Fruit fly (Drosophila melanogaster) whole organism, embryonic: ENCODE measurements around the gene Dmtn.

ENCODE experiments used
- Ada2b ChIP-seq: fragments of 200-800 bp; sonication (Bioruptor generic); IDR thresholded peaks from 2 replicates; pipeline ENCODE4 v1.3.6; 2022; ENCODE audit warnings: missing biosample characterization, missing genetic modification characterization
- Blimp-1 ChIP-seq: fragments of 200-800 bp; sonication (Bioruptor generic); optimal IDR thresholded peaks from 3 replicates; lab custom pipeline; 2018; ENCODE audit warnings: missing biosample characterization, missing genetic modification characterization, mild to moderate bottlenecking, moderate library complexity, missing genetic modification reagents
- CG10959 ChIP-seq: fragments of 200-800 bp; sonication (Bioruptor generic); IDR thresholded peaks from 2 replicates; pipeline ENCODE4 v1.3.6; 2022; ENCODE audit warnings: missing biosample characterization, missing genetic modification characterization
- CG11456 ChIP-seq: fragments of 200-800 bp; sonication (Bioruptor generic); IDR thresholded peaks from 3 replicates; pipeline ENCODE4 v1.3.6; 2022; ENCODE audit warnings: missing biosample characterization, missing genetic modification characterization
- CG12236 ChIP-seq: fragments of 200-800 bp; sonication (Bioruptor generic); optimal IDR thresholded peaks from 2 replicates; lab custom pipeline; 2016; ENCODE audit warnings: missing biosample characterization, missing genetic modification characterization
- CG14710 ChIP-seq: fragments of 200-800 bp; sonication (Bioruptor generic); optimal IDR thresholded peaks from 3 replicates; lab custom pipeline; 2019; ENCODE audit warnings: missing biosample characterization, mild to moderate bottlenecking, missing genetic modification characterization, moderate library complexity
- CG17186 ChIP-seq: fragments of 200-800 bp; sonication (Bioruptor generic); optimal IDR thresholded peaks from 3 replicates; lab custom pipeline; 2017; ENCODE audit warnings: missing biosample characterization, missing genetic modification reagents, missing genetic modification characterization
- CG17385 ChIP-seq: fragments of 200-800 bp; sonication (Bioruptor generic); optimal IDR thresholded peaks from 3 replicates; lab custom pipeline; 2018; ENCODE audit warnings: missing biosample characterization, mild to moderate bottlenecking, missing genetic modification characterization
- CG17829 ChIP-seq: fragments of 200-800 bp; optimal IDR thresholded peaks from 2 replicates; lab custom pipeline; 2019; ENCODE audit warnings: missing biosample characterization, mild to moderate bottlenecking, missing genetic modification characterization, moderate library complexity
- CG18011 ChIP-seq: fragments of 200-800 bp; sonication (Bioruptor generic); optimal IDR thresholded peaks from 2 replicates; lab custom pipeline; 2017; ENCODE audit warnings: missing biosample characterization, missing genetic modification characterization, mild to moderate bottlenecking, moderate library complexity, missing genotype
- CG18599 ChIP-seq: fragments of 200-800 bp; sonication (Bioruptor generic); optimal IDR thresholded peaks from 3 replicates; lab custom pipeline; 2017; ENCODE audit warnings: missing biosample characterization, missing genetic modification characterization, mild to moderate bottlenecking, moderate library complexity, missing genetic modification reagents
- CG2712 ChIP-seq: fragments of 200-800 bp; optimal IDR thresholded peaks from 3 replicates; lab custom pipeline; 2019; ENCODE audit warnings: missing biosample characterization, mild to moderate bottlenecking, missing genetic modification characterization, moderate library complexity
- CG2889 ChIP-seq: fragments of 200-800 bp; sonication (Bioruptor generic); IDR thresholded peaks from 3 replicates; pipeline ENCODE4 v1.3.6; 2022; ENCODE audit warnings: missing biosample characterization, missing genetic modification characterization
- CG30403 ChIP-seq: fragments of 200-800 bp; sonication (Bioruptor generic); optimal IDR thresholded peaks from 3 replicates; lab custom pipeline; 2016; ENCODE audit warnings: missing biosample characterization, missing genetic modification characterization
- CG31388 ChIP-seq: fragments of 200-800 bp; sonication (Bioruptor generic); optimal IDR thresholded peaks from 2 replicates; lab custom pipeline; 2016; ENCODE audit warnings: missing biosample characterization, missing genetic modification characterization
- CG31441 ChIP-seq: fragments of 200-800 bp; sonication (Bioruptor generic); IDR thresholded peaks from 2 replicates; pipeline ENCODE4 v1.3.6; 2022; ENCODE audit warnings: missing biosample characterization, missing genetic modification characterization
- CG4328 ChIP-seq: fragments of 200-800 bp; sonication (Bioruptor generic); optimal IDR thresholded peaks from 3 replicates; lab custom pipeline; 2017; ENCODE audit warnings: missing biosample characterization, missing genetic modification reagents, missing genetic modification characterization
- CG4707 ChIP-seq: fragments of 200-800 bp; sonication (Bioruptor generic); optimal IDR thresholded peaks from 2 replicates; lab custom pipeline; 2018; ENCODE audit warnings: missing biosample characterization, mild to moderate bottlenecking, missing genetic modification characterization, moderate library complexity
- CG6813 ChIP-seq: fragments of 200-800 bp; sonication (Bioruptor generic); optimal IDR thresholded peaks from 2 replicates; lab custom pipeline; 2017; ENCODE audit warnings: missing biosample characterization, missing genetic modification characterization, mild to moderate bottlenecking, moderate library complexity, missing genetic modification reagents
- CG9876 ChIP-seq: fragments of 200-800 bp; sonication (Bioruptor generic); optimal IDR thresholded peaks from 2 replicates; lab custom pipeline; 2016; ENCODE audit warnings: missing biosample characterization, missing genetic modification characterization
- CkIIα-i1 ChIP-seq: fragments of 200-800 bp; sonication (Bioruptor generic); IDR thresholded peaks from 2 replicates; pipeline ENCODE4 v1.3.6; 2022; ENCODE audit warnings: missing biosample characterization, missing genetic modification characterization
- Dbx ChIP-seq: fragments of 200-800 bp; sonication (Bioruptor generic); IDR thresholded peaks from 3 replicates; pipeline ENCODE4 v1.3.6; 2022; ENCODE audit warnings: missing biosample characterization, missing genetic modification characterization
- Eip74EF ChIP-seq, 2 experiments: fragments of 200-800 bp in 1 of 2; fragments of >200 bp in 1 of 2; sonication (Bioruptor generic) in 1 of 2; optimal IDR thresholded peaks; 2 replicates each; lab custom pipeline; 2017 to 2019; ENCODE audit warnings: missing biosample characterization in 2 of 2, missing genetic modification characterization in 2 of 2, mild to moderate bottlenecking in 1 of 2, moderate library complexity in 1 of 2
- Ets97D ChIP-seq: fragments of 200-800 bp; sonication (Bioruptor generic); optimal IDR thresholded peaks from 3 replicates; lab custom pipeline; 2016; ENCODE audit warnings: missing biosample characterization, missing genetic modification characterization
- Gug ChIP-seq: fragments of 200-800 bp; sonication (Bioruptor generic); IDR thresholded peaks from 4 replicates; pipeline ENCODE4 v1.3.6; 2022; ENCODE audit warnings: missing biosample characterization, missing genetic modification characterization
- Hand ChIP-seq: fragments of 200-800 bp; sonication (Bioruptor generic); optimal IDR thresholded peaks from 2 replicates; lab custom pipeline; 2017; ENCODE audit warnings: mild to moderate bottlenecking, missing biosample characterization, missing genetic modification reagents, missing genetic modification characterization
- NC2α ChIP-seq: fragments of 200-800 bp; sonication (Bioruptor generic); optimal IDR thresholded peaks from 2 replicates; lab custom pipeline; 2016; ENCODE audit warnings: missing biosample characterization, missing genetic modification characterization
- NFAT ChIP-seq: fragments of 200-800 bp; sonication (Bioruptor generic); IDR thresholded peaks from 2 replicates; pipeline ENCODE4 v1.3.6; 2022; ENCODE audit warnings: missing biosample characterization, missing genetic modification characterization
- Optix ChIP-seq: fragments of 200-800 bp; sonication (Bioruptor generic); IDR thresholded peaks from 3 replicates; pipeline ENCODE4 v1.3.6; 2022; ENCODE audit warnings: missing biosample characterization, missing genetic modification characterization
- Rfx ChIP-seq: fragments of 200-800 bp; sonication (Bioruptor generic); IDR thresholded peaks from 2 replicates; pipeline ENCODE4 v1.3.6; 2022; ENCODE audit warnings: missing biosample characterization, missing genetic modification characterization
- Ssrp ChIP-seq: fragments of 200-800 bp; sonication (Bioruptor generic); optimal IDR thresholded peaks from 2 replicates; lab custom pipeline; 2018; ENCODE audit warnings: missing biosample characterization, mild to moderate bottlenecking, missing genetic modification characterization, moderate library complexity
- bsh ChIP-seq, 2 experiments: fragments of 200-800 bp; sonication (Bioruptor generic); optimal IDR thresholded peaks; 2 replicates each; lab custom pipeline; 2017 to 2018; ENCODE audit warnings: mild to moderate bottlenecking in 2 of 2, missing biosample characterization in 2 of 2, missing genetic modification characterization in 2 of 2, moderate library complexity in 1 of 2
- chinmo ChIP-seq: fragments of 200-800 bp; sonication (Bioruptor generic); IDR thresholded peaks from 4 replicates; pipeline ENCODE4 v1.3.6; 2022; ENCODE audit warnings: missing biosample characterization, missing genetic modification characterization; ENCODE audit not compliant: partially characterized antibody
- chm ChIP-seq: fragments of 200-800 bp; sonication (Bioruptor generic); IDR thresholded peaks from 2 replicates; pipeline ENCODE4 v1.3.6; 2022; ENCODE audit warnings: missing biosample characterization, missing genetic modification characterization
- chn ChIP-seq: fragments of 200-800 bp; sonication (Bioruptor generic); optimal IDR thresholded peaks from 2 replicates; lab custom pipeline; 2016; ENCODE audit warnings: missing biosample characterization, missing genetic modification characterization
- ci ChIP-seq: fragments of 200-800 bp; sonication (Bioruptor generic); IDR thresholded peaks from 3 replicates; pipeline ENCODE4 v1.3.6; 2022; ENCODE audit warnings: missing biosample characterization, missing genetic modification characterization
- croc ChIP-seq: fragments of 200-800 bp; sonication (Bioruptor generic); conservative IDR thresholded peaks from 3 replicates; pipeline ENCODE4 v1.3.6; 2022; ENCODE audit warnings: missing biosample characterization, missing genetic modification characterization
- cwo ChIP-seq: fragments of 200-800 bp; sonication (Bioruptor generic); optimal IDR thresholded peaks from 3 replicates; lab custom pipeline; 2017; ENCODE audit warnings: missing biosample characterization, missing genetic modification characterization, mild to moderate bottlenecking, moderate library complexity, missing genetic modification reagents
- dmrt11E ChIP-seq: fragments of 200-800 bp; sonication (Bioruptor generic); optimal IDR thresholded peaks from 3 replicates; lab custom pipeline; 2018; ENCODE audit warnings: missing biosample characterization, mild to moderate bottlenecking, missing genetic modification characterization, moderate library complexity
- ham ChIP-seq: fragments of 200-800 bp; sonication (Bioruptor generic); IDR thresholded peaks from 2 replicates; pipeline ENCODE4 v1.3.6; 2022; ENCODE audit warnings: missing biosample characterization, missing genetic modification characterization
- kay ChIP-seq: fragments of 200-800 bp; sonication (Bioruptor generic); optimal IDR thresholded peaks from 2 replicates; lab custom pipeline; 2016; ENCODE audit warnings: missing biosample characterization, missing genetic modification characterization
- lmd ChIP-seq: fragments of 200-800 bp; sonication (Bioruptor generic); IDR thresholded peaks from 2 replicates; pipeline ENCODE4 v1.3.6; 2022; ENCODE audit warnings: missing biosample characterization, missing genetic modification characterization
- nerfin-2 ChIP-seq: fragments of 200-800 bp; sonication (Bioruptor generic); IDR thresholded peaks from 2 replicates; pipeline ENCODE4 v1.3.6; 2022; ENCODE audit warnings: missing biosample characterization, missing genetic modification characterization; ENCODE audit not compliant: partially characterized antibody
- repo ChIP-seq: fragments of 200-800 bp; sonication (Bioruptor generic); optimal IDR thresholded peaks from 2 replicates; lab custom pipeline; 2016; ENCODE audit warnings: missing biosample characterization, missing genetic modification characterization
- sens ChIP-seq: fragments of 200-800 bp; sonication (Bioruptor generic); peaks from one replicate; lab custom pipeline; 2016; ENCODE audit warnings: missing biosample characterization, missing genetic modification characterization
- sens-2 ChIP-seq: fragments of 200-800 bp; sonication (Bioruptor generic); IDR thresholded peaks from 2 replicates; pipeline ENCODE4 v1.3.6; 2022; ENCODE audit warnings: missing biosample characterization, missing genetic modification characterization
- seq ChIP-seq: fragments of 200-800 bp; sonication (Bioruptor generic); IDR thresholded peaks from 2 replicates; pipeline ENCODE4 v1.3.6; 2022; ENCODE audit warnings: missing biosample characterization, missing genetic modification characterization
- sug ChIP-seq: fragments of 200-800 bp; optimal IDR thresholded peaks from 2 replicates; lab custom pipeline; 2019; ENCODE audit warnings: missing biosample characterization, mild to moderate bottlenecking, missing genetic modification characterization, moderate library complexity
- tio ChIP-seq: fragments of 200-800 bp; sonication (Bioruptor generic); optimal IDR thresholded peaks from 2 replicates; lab custom pipeline; 2017; ENCODE audit warnings: missing biosample characterization, missing genetic modification characterization, inconsistent platforms
- wek ChIP-seq: fragments of 200-800 bp; sonication (Bioruptor generic); optimal IDR thresholded peaks from 3 replicates; lab custom pipeline; 2018; ENCODE audit warnings: missing biosample characterization, mild to moderate bottlenecking, missing genetic modification characterization, moderate library complexity

Gene Dmtn

DNA sequence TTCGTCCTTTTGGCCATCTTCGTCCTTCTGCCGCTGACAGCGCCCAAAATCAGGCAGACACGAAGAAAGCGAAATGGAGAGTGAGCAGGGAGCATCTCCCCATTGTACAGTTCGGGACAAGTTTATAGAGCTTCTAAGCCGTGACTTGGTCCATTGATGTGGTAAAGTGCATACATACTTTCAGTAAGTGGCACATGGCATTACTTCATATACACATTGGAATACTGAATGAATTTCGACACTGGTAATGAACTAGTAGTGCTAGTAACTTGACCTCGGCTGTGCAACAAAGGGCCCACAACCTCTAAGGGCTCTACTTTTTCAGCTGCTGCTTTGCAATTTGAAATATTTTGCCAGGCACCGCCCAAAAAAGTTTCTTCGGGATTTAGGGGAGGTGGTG, 10.5 kb upstream of the Dmtn start (continued):
- peak; percentile 80 for TF ChIP-seq CG6813 (GFP tag; lab: Kevin White, UChicago)
- peak; percentile 45 for TF ChIP-seq sug
- peak in 1 of 2 experiments; percentile 18 for TF ChIP-seq Eip74EF (GFP tag; optimal IDR thresholded peaks at IDR 0.05; lab: Kevin White, UChicago)
- TF ChIP-seq CG17186 (GFP tag; lab: Kevin White, UChicago): no peak
- peak; percentile 89 for TF ChIP-seq sens (GFP tag; lab: Kevin White, UChicago)
- TF ChIP-seq CG17385 (GFP tag; lab: Kevin White, UChicago): peak; percentile 67
- TF ChIP-seq CG30403 (GFP tag; lab: Kevin White, UChicago): peak; percentile 55
- TF ChIP-seq CG14710: peak; percentile 16
- TF ChIP-seq chn (GFP tag; lab: Kevin White, UChicago): peak; percentile 67
- TF ChIP-seq tio (GFP tag; lab: Kevin White, UChicago): peak; percentile 67
- TF ChIP-seq dmrt11E (tag; lab: Kevin White, UChicago): peak; percentile 16
- peak; percentile 58 for TF ChIP-seq Ssrp
- TF ChIP-seq ham (GFP tag; lab: Robert Waterston, UW): peak; percentile 33; the same call in 1 of the 2 replicates
- TF ChIP-seq CG18011 (GFP tag; lab: Kevin White, UChicago): peak; percentile 65
- peak; percentile 61 for TF ChIP-seq CG2712
- TF ChIP-seq croc (GFP tag; lab: Robert Waterston, UW): peak; percentile 51; the same call in 2 of the 3 replicates
- TF ChIP-seq CG31441 (GFP tag; lab: Robert Waterston, UW): peak; percentile 59; the same call in 1 of the 2 replicates
- TF ChIP-seq CG31388 (GFP tag; lab: Kevin White, UChicago): no peak
- TF ChIP-seq Blimp-1 (GFP tag; lab: Kevin White, UChicago): peak; percentile 49
- TF ChIP-seq Rfx (GFP tag; lab: Robert Waterston, UW): peak; percentile 88
- TF ChIP-seq wek (GFP tag; lab: Kevin White, UChicago): no peak
- peak; percentile 58 for TF ChIP-seq CG10959 (GFP tag; lab: Robert Waterston, UW)
- TF ChIP-seq Ada2b (GFP tag; lab: Robert Waterston, UW): peak; percentile 77
- peak; percentile 68; the same call in 1 of the 3 replicates for TF ChIP-seq CG2889 (GFP tag; lab: Robert Waterston, UW)
- TF ChIP-seq Dbx (GFP tag; lab: Robert Waterston, UW): peak; percentile 87
- peak; percentile 77 for TF ChIP-seq seq (GFP tag; lab: Robert Waterston, UW)
- TF ChIP-seq chinmo (GFP tag; lab: Robert Waterston, UW): no peak
- TF ChIP-seq ci: peak; percentile 88
- TF ChIP-seq Hand (GFP tag; lab: Kevin White, UChicago): peak; percentile 91
- no peak for TF ChIP-seq CG4707 (GFP tag; lab: Kevin White, UChicago)
- peak; percentile 84 for TF ChIP-seq CG11456 (GFP tag; lab: Robert Waterston, UW)
- peak in 1 of 2 experiments; percentile 63 for TF ChIP-seq bsh (GFP tag; optimal IDR thresholded peaks at IDR 0.05; lab: Kevin White, UChicago)
- TF ChIP-seq NC2α (GFP tag; lab: Kevin White, UChicago): peak; percentile 19
- peak; percentile 59 for TF ChIP-seq CG17829 (tag; lab: Kevin White, UChicago)
- peak; percentile 86 for TF ChIP-seq chm (GFP tag; lab: Robert Waterston, UW)
- no peak for TF ChIP-seq nerfin-2 (GFP tag; lab: Robert Waterston, UW)
- peak; percentile 52 for TF ChIP-seq kay (GFP tag; lab: Kevin White, UChicago)
- TF ChIP-seq sens-2 (GFP tag; lab: Robert Waterston, UW): peak; percentile 70
- TF ChIP-seq CG12236 (GFP tag; lab: Kevin White, UChicago): peak; percentile 17
- peak; percentile 72; the same call in 3 of the 4 replicates for TF ChIP-seq Gug (GFP tag; lab: Robert Waterston, UW)
- peak; percentile 85 for TF ChIP-seq cwo (GFP tag; lab: Kevin White, UChicago)
- peak; percentile 33 for TF ChIP-seq repo (GFP tag; lab: Kevin White, UChicago)
- TF ChIP-seq CG9876 (GFP tag; lab: Kevin White, UChicago): peak; percentile 59
- peak; percentile 77; the same call in 2 of the 3 replicates for TF ChIP-seq Optix (GFP tag; lab: Robert Waterston, UW)
- TF ChIP-seq CkIIα-i1 (GFP tag; lab: Robert Waterston, UW): no peak
- peak; percentile 22 for TF ChIP-seq Ets97D (GFP tag; lab: Kevin White, UChicago)
- TF ChIP-seq NFAT (GFP tag; lab: Robert Waterston, UW): peak; percentile 63
- TF ChIP-seq CG4328 (GFP tag; lab: Kevin White, UChicago): no peak
- TF ChIP-seq CG18599 (GFP tag; lab: Kevin White, UChicago): peak; percentile 97
- TF ChIP-seq lmd (GFP tag; lab: Robert Waterston, UW): peak; percentile 88
